Worm (Caenorhabditis elegans) whole organism, young adult: ENCODE results near the gene Y73B3A.11.

Experiments used
- B0261.1 ChIP-seq: sonication (generic microtip); optimal IDR thresholded peaks from 2 replicates; lab custom pipeline; 2016; ENCODE audit warnings: mild to moderate bottlenecking, missing genetic modification characterization, moderate library complexity, missing compliant biosample characterization
- B0336.3 ChIP-seq: fragments of 200-800 bp; sonication (Bioruptor generic); IDR thresholded peaks from 2 replicates; pipeline ENCODE4 v1.3.6; 2022; ENCODE audit warnings: missing genetic modification characterization, missing compliant biosample characterization
- C06A6.2 ChIP-seq: fragments of 200-800 bp; sonication (Bioruptor generic); conservative IDR thresholded peaks from 2 replicates; pipeline ENCODE4 v1.3.6; 2022; ENCODE audit warnings: missing genetic modification characterization, missing compliant biosample characterization
- C17E4.6 ChIP-seq: fragments of 200-800 bp; sonication (Bioruptor generic); IDR thresholded peaks from 2 replicates; pipeline ENCODE4 v1.3.6; 2022; ENCODE audit warnings: missing genetic modification reagents, missing genetic modification characterization, missing compliant biosample characterization
- D2030.7 ChIP-seq: fragments of 200-800 bp; sonication (Bioruptor generic); IDR thresholded peaks from 2 replicates; pipeline ENCODE4 v1.3.6; 2022; ENCODE audit warnings: missing genetic modification reagents, missing genetic modification characterization, missing compliant biosample characterization
- F33H1.4 ChIP-seq: fragments of 200-800 bp; sonication (Bioruptor generic); IDR thresholded peaks from 2 replicates; pipeline ENCODE4 v1.3.6; 2022; ENCODE audit warnings: missing genetic modification reagents, missing genetic modification characterization, missing compliant biosample characterization
- F49E8.2 ChIP-seq: sonication (generic microtip); optimal IDR thresholded peaks from 3 replicates; lab custom pipeline; 2017; ENCODE audit warnings: missing genetic modification characterization, mild to moderate bottlenecking, missing compliant biosample characterization, antibody characterized with exemption, moderate library complexity; ENCODE audit not compliant: insufficient read depth
- F52B5.7 ChIP-seq: sonication (generic microtip); optimal IDR thresholded peaks from 2 replicates; lab custom pipeline; 2016; ENCODE audit warnings: mild to moderate bottlenecking, missing genetic modification characterization, missing compliant biosample characterization
- F55B11.4 ChIP-seq: sonication (generic microtip); optimal IDR thresholded peaks from 2 replicates; lab custom pipeline; 2016; ENCODE audit warnings: missing compliant biosample characterization, missing genetic modification characterization, borderline replicate concordance; ENCODE audit not compliant: insufficient read depth
- K11D2.4 ChIP-seq: fragments of 200-800 bp; sonication (Bioruptor generic); IDR thresholded peaks from 2 replicates; pipeline ENCODE4 v1.3.6; 2022; ENCODE audit warnings: missing genetic modification reagents, missing genetic modification characterization, missing compliant biosample characterization
- Y95B8A.8 ChIP-seq: fragments of 200-800 bp; sonication (Bioruptor generic); IDR thresholded peaks from 2 replicates; pipeline ENCODE4 v1.3.6; 2022; ENCODE audit warnings: missing genetic modification reagents, missing genetic modification characterization, missing compliant biosample characterization
- bed-1 ChIP-seq: fragments of 200-800 bp; sonication (Bioruptor generic); IDR thresholded peaks from 2 replicates; pipeline ENCODE4 v1.3.6; 2022; ENCODE audit warnings: missing genetic modification reagents, missing genetic modification characterization, missing compliant biosample characterization
- cebp-2 ChIP-seq: fragments of 200-800 bp; sonication (Bioruptor generic); IDR thresholded peaks from 2 replicates; pipeline ENCODE4 v1.3.6; 2022; ENCODE audit warnings: missing genetic modification characterization, missing compliant biosample characterization
- ceh-58 ChIP-seq: fragments of 200-800 bp; sonication (Bioruptor generic); IDR thresholded peaks from 2 replicates; pipeline ENCODE4 v1.3.6; 2022; ENCODE audit warnings: missing genetic modification characterization, missing compliant biosample characterization
- ceh-91 ChIP-seq: fragments of 200-800 bp; sonication (Bioruptor generic); IDR thresholded peaks from 2 replicates; pipeline ENCODE4 v1.3.6; 2022; ENCODE audit warnings: missing genetic modification reagents, missing genetic modification characterization, missing compliant biosample characterization
- chd-7 ChIP-seq: sonication (generic microtip); optimal IDR thresholded peaks from 2 replicates; lab custom pipeline; 2016; ENCODE audit warnings: mild to moderate bottlenecking, missing genetic modification characterization, moderate library complexity, missing compliant biosample characterization
- egrh-3 ChIP-seq: fragments of 200-800 bp; sonication (Bioruptor generic); IDR thresholded peaks from 2 replicates; pipeline ENCODE4 v1.3.6; 2022; ENCODE audit warnings: missing genetic modification reagents, missing genetic modification characterization, missing compliant biosample characterization
- hmg-1.2 ChIP-seq: fragments of 200-800 bp; sonication (Bioruptor generic); IDR thresholded peaks from 2 replicates; pipeline ENCODE4 v1.3.6; 2022; ENCODE audit warnings: missing genetic modification reagents, missing genetic modification characterization, missing compliant biosample characterization
- hrde-1 ChIP-seq: sonication (generic microtip); optimal IDR thresholded peaks from 2 replicates; lab custom pipeline; 2016; ENCODE audit warnings: missing genetic modification characterization, mild to moderate bottlenecking, missing compliant biosample characterization, moderate library complexity, missing genotype, missing genetic modification reagents, borderline replicate concordance
- lag-1 ChIP-seq: fragments of 200-800 bp; sonication (Bioruptor generic); IDR thresholded peaks from 2 replicates; pipeline ENCODE4 v1.3.6; 2022; ENCODE audit warnings: missing genetic modification reagents, missing genetic modification characterization, missing compliant biosample characterization
- let-526 ChIP-seq: fragments of 200-800 bp; sonication (Bioruptor generic); IDR thresholded peaks from 2 replicates; pipeline ENCODE4 v1.3.6; 2022; ENCODE audit warnings: missing genetic modification reagents, missing genetic modification characterization, missing compliant biosample characterization
- lsl-1 ChIP-seq: fragments of 200-800 bp; sonication (Bioruptor generic); optimal IDR thresholded peaks from 2 replicates; lab custom pipeline; 2018; ENCODE audit warnings: mild to moderate bottlenecking, missing genetic modification characterization, moderate library complexity, missing compliant biosample characterization
- lsy-27 ChIP-seq: sonication (generic microtip); optimal IDR thresholded peaks from 2 replicates; lab custom pipeline; 2017; ENCODE audit warnings: missing genetic modification characterization, mild to moderate bottlenecking, missing compliant biosample characterization, antibody characterized with exemption, missing genotype, borderline replicate concordance; ENCODE audit not compliant: insufficient read depth
- madf-10 ChIP-seq: sonication (generic microtip); optimal IDR thresholded peaks from 2 replicates; lab custom pipeline; 2016; ENCODE audit warnings: mild to moderate bottlenecking, missing genetic modification characterization, missing compliant biosample characterization
- madf-3 ChIP-seq: fragments of 200-800 bp; sonication (Bioruptor generic); IDR thresholded peaks from 2 replicates; pipeline ENCODE4 v1.3.6; 2022; ENCODE audit warnings: missing genetic modification reagents, missing genetic modification characterization, missing compliant biosample characterization
- madf-6 ChIP-seq: fragments of 200-800 bp; sonication (Bioruptor generic); IDR thresholded peaks from 2 replicates; pipeline ENCODE4 v1.3.6; 2022; ENCODE audit warnings: missing genetic modification reagents, missing genetic modification characterization, missing compliant biosample characterization
- madf-8 ChIP-seq: fragments of 200-800 bp; sonication (Bioruptor generic); conservative IDR thresholded peaks from 2 replicates; pipeline ENCODE4 v1.3.6; 2022; ENCODE audit warnings: missing genetic modification reagents, missing genetic modification characterization, missing compliant biosample characterization
- mes-4 ChIP-seq: sonication (generic microtip); optimal IDR thresholded peaks from 2 replicates; lab custom pipeline; 2016; ENCODE audit warnings: missing genotype, missing genetic modification characterization, missing compliant biosample characterization
- nfya-1 ChIP-seq: sonication (generic microtip); optimal IDR thresholded peaks from 2 replicates; lab custom pipeline; 2017; ENCODE audit warnings: antibody characterized with exemption, missing compliant biosample characterization, missing genetic modification characterization, borderline replicate concordance; ENCODE audit not compliant: insufficient read depth
- nfyb-1 ChIP-seq: fragments of 200-800 bp; sonication (Bioruptor generic); IDR thresholded peaks from 2 replicates; pipeline ENCODE4 v1.3.6; 2022; ENCODE audit warnings: missing genetic modification reagents, missing genetic modification characterization, missing compliant biosample characterization
- nhr-90 ChIP-seq: sonication (generic microtip); optimal IDR thresholded peaks from 2 replicates; lab custom pipeline; 2016; ENCODE audit warnings: missing genotype, mild to moderate bottlenecking, missing genetic modification characterization, missing compliant biosample characterization
- rec-8 ChIP-seq, 2 experiments: sonication (generic microtip); optimal IDR thresholded peaks; 2 replicates each; lab custom pipeline; 2016; ENCODE audit warnings: mild to moderate bottlenecking in 2 of 2, missing genetic modification characterization in 2 of 2, missing genetic modification reagents in 2 of 2, missing genotype in 2 of 2, missing biosample characterization in 1 of 2, missing compliant biosample characterization in 1 of 2, moderate library complexity in 1 of 2
- rpc-1 ChIP-seq, 2 experiments: fragments of 150-350 bp in 1 of 2; sonication (generic microtip) in 1 of 2; optimal IDR thresholded peaks; 2 replicates each; lab custom pipeline; 2014 to 2018; ENCODE audit warnings: missing biosample characterization in 1 of 2, missing genetic modification characterization in 1 of 2, missing genetic modification reagents in 1 of 2, missing genotype in 1 of 2
- snpc-1.3 ChIP-seq: sonication (generic microtip); optimal IDR thresholded peaks from 2 replicates; lab custom pipeline; 2017; ENCODE audit warnings: missing genetic modification characterization, mild to moderate bottlenecking, missing compliant biosample characterization, antibody characterized with exemption, moderate library complexity, missing genotype, missing genetic modification reagents; ENCODE audit not compliant: insufficient read depth
- unc-62 ChIP-seq: fragments of 150-350 bp; optimal IDR thresholded peaks from 2 replicates; lab custom pipeline; 2014; ENCODE audit warnings: missing biosample characterization, missing genetic modification reagents, missing genetic modification characterization
- xnd-1 ChIP-seq: sonication (generic microtip); optimal IDR thresholded peaks from 2 replicates; lab custom pipeline; 2016; ENCODE audit warnings: missing genotype, missing genetic modification reagents, missing genetic modification characterization, missing compliant biosample characterization
- zfh-2 ChIP-seq: fragments of 200-800 bp; sonication (Bioruptor generic); conservative IDR thresholded peaks from 2 replicates; pipeline ENCODE4 v1.3.6; 2022; ENCODE audit warnings: missing genetic modification reagents, missing genetic modification characterization, missing compliant biosample characterization
- ztf-25 ChIP-seq: fragments of 200-800 bp; sonication (Bioruptor generic); IDR thresholded peaks from 2 replicates; pipeline ENCODE4 v1.3.6; 2022; ENCODE audit warnings: missing genetic modification reagents, missing genetic modification characterization, missing compliant biosample characterization
- ztf-28 ChIP-seq: fragments of 200-800 bp; sonication (Bioruptor generic); IDR thresholded peaks from 2 replicates; pipeline ENCODE4 v1.3.6; 2022; ENCODE audit warnings: missing genetic modification reagents, missing genetic modification characterization, missing compliant biosample characterization

Y73B3A.11 gene

ce11 chrX:177075-177474 lies 29.2 kb downstream of the Y73B3A.11 start, which contains the start of the genes T08D2.5 and T08D2.4:
TSS of gene T08D2.5 (plus strand) at chrX:177375.
TSS of gene T08D2.4 (plus strand) at chrX:177396.
- TF ChIP-seq C06A6.2 (GFP tag; lab: Robert Waterston, UW) (no peak), F52B5.7 (tag; lab: Kevin White, UChicago) (no peak), nfyb-1 (GFP tag; lab: Robert Waterston, UW) (no peak), ztf-28 (GFP tag; lab: Robert Waterston, UW) (no peak), unc-62 (GFP tag; lab: Kevin White, UChicago) (no peak)

ce11 chrX:182119-182741 lies 34.3 kb downstream of the Y73B3A.11 start, which contains the start of the genes T08D2.6 and chkr-1:
TSS of gene T08D2.6 (minus strand) at chrX:182169.
TSS of gene chkr-1 (plus strand) at chrX:182691.
- TF ChIP-seq xnd-1 (peak; percentile 79), madf-8 (GFP tag; lab: Robert Waterston, UW) (peak; percentile 47), F33H1.4 (GFP tag; lab: Robert Waterston, UW) (peak; percentile 93), D2030.7 (GFP tag; lab: Robert Waterston, UW) (peak; percentile 80), lsl-1 (GFP tag; lab: Kevin White, UChicago) (peak; percentile 66), hmg-1.2 (GFP tag; lab: Robert Waterston, UW) (0 out of 2 replicates have a peak, but pooled peaks have one; percentile 12), madf-6 (GFP tag; lab: Robert Waterston, UW) (peak; percentile 82), ceh-91 (GFP tag; lab: Robert Waterston, UW) (peak; percentile 58; the same call in 1 of the 2 replicates)

- TF ChIP-seq lsy-27 (tag; lab: Kevin White, UChicago) (no peak), madf-3 (GFP tag; lab: Robert Waterston, UW) (no peak), F49E8.2 (tag; lab: Kevin White, UChicago) (no peak), rec-8 (tag; optimal IDR thresholded peaks at IDR 0.05; lab: Kevin White, UChicago) (no peak), B0336.3 (no peak), C17E4.6 (GFP tag; lab: Robert Waterston, UW) (no peak), cebp-2 (GFP tag; lab: Robert Waterston, UW) (no peak), ceh-58 (no peak), ztf-25 (GFP tag; lab: Robert Waterston, UW) (no peak), ceh-91 (GFP tag; lab: Robert Waterston, UW) (no peak), chd-7 (tag; lab: Kevin White, UChicago) (no peak), K11D2.4 (GFP tag; lab: Robert Waterston, UW) (no peak), rpc-1 (optimal IDR thresholded peaks at IDR 0.05; lab: Kevin White, UChicago) (no peak), rpc-1 (tag; optimal IDR thresholded peaks at IDR 0.05; lab: Kevin White, UChicago) (no peak), hrde-1 (tag; lab: Kevin White, UChicago) (no peak), let-526 (GFP tag; lab: Robert Waterston, UW) (no peak), madf-10 (tag; lab: Kevin White, UChicago) (no peak), nhr-90 (tag; lab: Kevin White, UChicago) (no peak), nfya-1 (tag; lab: Kevin White, UChicago) (no peak), snpc-1.3 (no peak)
Measured at ce11 chrX:192534-192933, 44.6 kb downstream of the Y73B3A.11 start, which contains the start of gene T08D2.8. TSS of gene T08D2.8 (plus strand) at chrX:192834.

ce11 chrX:196403-196802 lies 48.5 kb downstream of the Y73B3A.11 start:
- TF ChIP-seq zfh-2 (GFP tag; lab: Robert Waterston, UW) = peak; percentile 76
- no peak for TF ChIP-seq Y95B8A.8
- no peak for TF ChIP-seq mes-4 (tag; lab: Kevin White, UChicago)
- no peak for TF ChIP-seq lag-1
- TF ChIP-seq B0261.1 (tag; lab: Kevin White, UChicago) = no peak
- no peak for TF ChIP-seq F55B11.4 (tag; lab: Kevin White, UChicago)
- TF ChIP-seq egrh-3 (GFP tag; lab: Robert Waterston, UW) = peak; percentile 90
- TF ChIP-seq nfyb-1 (GFP tag; lab: Robert Waterston, UW) = 0 out of 2 replicates have a peak, but pooled peaks have one; percentile 22
- TF ChIP-seq bed-1 (GFP tag; lab: Robert Waterston, UW) = 0 out of 2 replicates have a peak, but pooled peaks have one; percentile 64
